Worm (Caenorhabditis elegans) whole organism, L1 larva: ENCODE data around the gene pyp-1.

ENCODE experiments used
- Y116A8C.19 ChIP-seq: sonication (generic microtip); optimal IDR thresholded peaks from 2 replicates; lab custom pipeline; 2016; ENCODE audit warnings: missing compliant biosample characterization, missing genetic modification characterization, borderline replicate concordance
- blmp-1 ChIP-seq: fragments of 150-350 bp; optimal IDR thresholded peaks from 2 replicates; lab custom pipeline; 2014; ENCODE audit warnings: missing biosample characterization, missing genetic modification characterization
- efl-3 ChIP-seq: fragments of 200-800 bp; sonication (Bioruptor generic); optimal IDR thresholded peaks from 2 replicates; lab custom pipeline; 2018; ENCODE audit warnings: mild to moderate bottlenecking, missing genetic modification characterization, missing compliant biosample characterization
- elt-3 ChIP-seq, 6 experiments: fragments of 150-350 bp in 1 of 6; sonication (generic microtip); optimal IDR thresholded peaks; 2 replicates each; lab custom pipeline; 2017 to 2018; ENCODE audit warnings: missing biosample characterization in 6 of 6, missing genetic modification characterization in 6 of 6, inconsistent platforms in 1 of 6
- fkh-10 ChIP-seq: sonication (generic microtip); optimal IDR thresholded peaks from 2 replicates; lab custom pipeline; 2017; ENCODE audit warnings: missing biosample characterization, missing genetic modification reagents, missing genetic modification characterization
- fos-1 ChIP-seq: fragments of 150-350 bp; optimal IDR thresholded peaks from 2 replicates; lab custom pipeline; 2014; ENCODE audit warnings: missing biosample characterization, missing genetic modification characterization
- lin-39 ChIP-seq: fragments of 150-350 bp; optimal IDR thresholded peaks from 2 replicates; lab custom pipeline; 2014; ENCODE audit warnings: missing biosample characterization, missing genetic modification reagents, missing genetic modification characterization
- nhr-76 ChIP-seq: sonication (generic microtip); optimal IDR thresholded peaks from 2 replicates; lab custom pipeline; 2017; ENCODE audit warnings: missing biosample characterization, missing genetic modification characterization
- skn-1 ChIP-seq: fragments of 150-350 bp; optimal IDR thresholded peaks from 2 replicates; lab custom pipeline; 2014; ENCODE audit warnings: missing biosample characterization, missing genetic modification characterization
- snpc-4 ChIP-seq: fragments of 150-350 bp; optimal IDR thresholded peaks from 2 replicates; lab custom pipeline; 2014; ENCODE audit warnings: missing biosample characterization, missing genetic modification characterization
- tlp-1 ChIP-seq: fragments of 150-350 bp; optimal IDR thresholded peaks from 2 replicates; lab custom pipeline; 2014; ENCODE audit warnings: missing biosample characterization, missing genetic modification characterization
- unc-62 ChIP-seq: fragments of 150-350 bp; optimal IDR thresholded peaks from 2 replicates; lab custom pipeline; 2014; ENCODE audit warnings: missing biosample characterization, missing genetic modification reagents, missing genetic modification characterization
- ztf-11 ChIP-seq, 2 experiments: sonication (generic microtip); optimal IDR thresholded peaks; 2 replicates each; lab custom pipeline; 2016 to 2017; ENCODE audit warnings: missing genetic modification characterization in 2 of 2, missing biosample characterization in 1 of 2, missing compliant biosample characterization in 1 of 2

DNA sequence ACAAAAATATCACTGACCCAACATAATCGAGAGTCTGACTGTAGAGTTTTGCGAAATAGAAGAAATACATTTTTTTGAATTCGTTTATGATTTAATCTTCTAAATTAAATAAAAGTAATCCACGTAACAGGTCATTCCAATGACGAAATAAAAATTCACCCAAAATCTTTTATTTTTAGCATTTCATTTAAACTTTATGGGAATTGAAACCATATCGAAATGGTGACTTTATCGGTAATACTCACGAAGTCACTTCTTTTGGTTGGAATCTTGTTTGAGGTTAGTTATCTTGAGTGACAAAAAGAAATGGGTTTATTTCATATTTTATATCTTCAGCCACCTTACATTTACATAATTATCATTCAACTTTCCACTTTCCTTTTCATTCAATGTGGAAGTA lies 26.1 kb downstream of the pyp-1 start, which contains the start of the genes C47E12.12 and C47E12.10:
- TF ChIP-seq skn-1 (tag; lab: Kevin White, UChicago) (no peak), unc-62 (GFP tag; lab: Kevin White, UChicago) (no peak), elt-3 (tag; optimal IDR thresholded peaks at IDR 0.05; lab: Kevin White, UChicago) (no peak), lin-39 (tag; lab: Kevin White, UChicago) (no peak), fkh-10 (no peak), blmp-1 (tag; lab: Kevin White, UChicago) (no peak), snpc-4 (tag; lab: Kevin White, UChicago) (no peak), tlp-1 (tag; lab: Kevin White, UChicago) (no peak), Y116A8C.19 (tag; lab: Kevin White, UChicago) (no peak), ztf-11 (tag; optimal IDR thresholded peaks at IDR 0.05; lab: Kevin White, UChicago) (no peak), efl-3 (GFP tag; lab: Kevin White, UChicago) (no peak), nhr-76 (tag; lab: Kevin White, UChicago) (no peak), fos-1 (tag; lab: Kevin White, UChicago) (no peak)
